Fruit fly (Drosophila melanogaster) whole organism, prepupa: ENCODE results near the gene CG5561.

ENCODE experiments used
- Blimp-1 ChIP-seq: fragments of 200-800 bp; sonication (Bioruptor generic); optimal IDR thresholded peaks from 3 replicates; lab custom pipeline; 2017; ENCODE audit warnings: missing biosample characterization, missing genetic modification characterization, mild to moderate bottlenecking, moderate library complexity, missing genetic modification reagents
- CG8632 ChIP-seq: fragments of 200-800 bp; sonication (Bioruptor generic); optimal IDR thresholded peaks from 3 replicates; lab custom pipeline; 2016; ENCODE audit warnings: missing biosample characterization, missing genetic modification characterization
- dsx ChIP-seq: fragments of 200-800 bp; optimal IDR thresholded peaks from 3 replicates; lab custom pipeline; 2019; ENCODE audit warnings: missing biosample characterization, mild to moderate bottlenecking, missing genetic modification characterization, moderate library complexity; ENCODE audit not compliant: poor library complexity, severe bottlenecking
- eg ChIP-seq: fragments of 200-800 bp; sonication (Bioruptor generic); IDR thresholded peaks from 3 replicates; pipeline ENCODE4 v1.3.6; 2022; ENCODE audit warnings: missing biosample characterization, missing genetic modification characterization

DNA sequence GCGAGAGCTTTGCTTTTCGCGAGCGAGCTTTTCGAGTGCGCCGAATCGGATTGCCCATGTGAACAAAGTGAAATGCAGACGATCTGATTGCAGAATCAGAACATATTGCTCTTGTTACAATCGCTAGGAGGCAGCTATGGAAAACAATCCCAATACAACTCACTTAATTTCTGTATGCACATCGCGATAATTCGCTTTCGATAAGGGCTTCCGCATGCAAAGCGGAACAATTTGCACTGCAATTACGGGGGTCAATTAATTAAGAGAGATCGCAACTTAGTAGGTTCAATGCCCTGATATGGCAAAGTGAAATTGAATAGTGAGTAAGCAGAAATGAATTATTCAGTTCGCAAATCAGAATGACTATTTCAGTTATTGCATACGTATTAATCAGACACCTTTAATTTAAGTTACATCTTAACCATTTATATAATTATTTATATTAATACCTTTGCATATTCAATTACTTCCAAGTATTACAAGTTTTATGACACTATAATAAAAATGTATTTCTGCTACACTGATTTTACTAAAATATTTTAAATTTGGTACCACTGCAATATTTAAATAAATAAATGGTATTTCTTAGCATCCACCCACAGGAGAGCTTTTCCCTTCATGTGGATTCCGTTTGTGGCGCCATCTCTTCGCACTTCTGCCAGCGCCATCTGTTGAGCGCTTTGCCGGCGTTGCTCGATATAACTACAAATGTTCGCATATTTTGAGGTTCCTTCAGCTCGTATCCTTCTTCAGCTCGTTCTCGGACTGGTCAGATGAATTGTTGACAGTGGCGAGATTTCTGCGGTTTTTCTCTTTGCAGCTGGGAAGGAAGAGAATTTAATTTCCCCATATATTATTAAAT is 8.1 kb upstream of the CG5561 start, which contains the start of gene NLaz:
- no peak for TF ChIP-seq CG8632 (GFP tag; lab: Kevin White, UChicago)
- no peak for TF ChIP-seq Blimp-1
- no peak for TF ChIP-seq eg (GFP tag; lab: Robert Waterston, UW)
- peak; percentile 4 for TF ChIP-seq dsx (GFP tag; lab: Kevin White, UChicago)
